Fruit fly (Drosophila melanogaster) Kc167 (cell line): ENCODE measurements around the gene sra.

Source experiments
- Myc ChIP-seq: fragments of >200 bp; optimal IDR thresholded peaks from 2 replicates; lab custom pipeline; 2017; ENCODE audit warnings: missing external identifiers
- Sin3A ChIP-seq: fragments of >200 bp; optimal IDR thresholded peaks from 2 replicates; lab custom pipeline; 2018; ENCODE audit warnings: missing external identifiers
- h ChIP-seq: fragments of >200 bp; optimal IDR thresholded peaks from 3 replicates; lab custom pipeline; 2018; ENCODE audit warnings: missing external identifiers
- insv ChIP-seq: fragments of >200 bp; optimal IDR thresholded peaks from 3 replicates; lab custom pipeline; 2018; ENCODE audit warnings: missing external identifiers
- psq ChIP-seq: fragments of >200 bp; optimal IDR thresholded peaks from 2 replicates; lab custom pipeline; 2017; ENCODE audit warnings: missing external identifiers
- ttk ChIP-seq: sonication (Bioruptor generic); optimal IDR thresholded peaks from 2 replicates; lab custom pipeline; 2017; ENCODE audit warnings: missing external identifiers

sra gene

DNA sequence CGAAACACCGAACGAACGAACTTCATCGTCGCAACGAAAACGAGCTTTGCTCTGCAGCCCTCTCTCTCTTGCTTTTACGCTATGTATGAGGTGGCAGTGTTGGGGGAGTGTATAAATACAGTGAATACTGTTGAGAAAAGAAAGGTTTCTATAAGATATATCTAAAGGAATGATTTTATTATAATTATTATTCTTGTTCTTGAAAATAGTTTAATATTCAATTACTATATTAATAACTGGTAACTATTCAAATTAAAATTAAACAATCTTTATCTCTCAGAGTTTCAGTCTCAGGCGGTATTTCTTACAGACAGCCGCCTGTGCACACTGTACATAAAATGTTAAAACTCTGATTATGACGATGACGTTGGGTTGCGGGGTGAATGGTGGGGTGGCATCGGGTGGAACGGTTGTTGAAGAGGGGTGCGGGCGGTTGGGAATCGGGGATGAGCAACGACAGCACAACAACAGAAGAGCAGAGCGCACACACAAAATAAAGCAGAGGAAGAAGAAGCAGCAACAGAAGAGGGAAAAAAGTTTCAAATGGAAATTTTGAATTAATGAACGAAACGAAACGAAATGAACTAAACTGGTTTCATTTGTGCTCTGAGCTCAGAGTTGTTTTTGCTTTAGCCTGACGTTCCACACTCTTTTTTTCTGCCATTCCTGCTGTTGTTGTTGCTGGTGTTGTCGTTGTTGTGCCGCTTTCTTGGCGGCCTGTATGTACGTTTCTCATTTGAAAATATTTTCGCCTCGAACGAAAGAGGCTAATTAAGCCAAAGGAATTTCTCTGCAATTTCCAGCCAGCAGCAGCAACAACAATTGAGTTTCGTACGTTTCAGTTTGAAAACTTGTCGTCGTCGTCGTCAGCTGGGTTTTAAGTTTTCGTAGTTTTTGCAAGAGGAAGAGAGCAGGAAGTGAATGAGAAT, 50.2 kb downstream of the sra start:
- TF ChIP-seq h = no peak
- TF ChIP-seq Myc (lab: Kevin White, UChicago) = no peak
- TF ChIP-seq ttk = no peak
- TF ChIP-seq psq (lab: Kevin White, UChicago) = no peak
- TF ChIP-seq insv = no peak
- no peak for TF ChIP-seq Sin3A (lab: Kevin White, UChicago)

DNA sequence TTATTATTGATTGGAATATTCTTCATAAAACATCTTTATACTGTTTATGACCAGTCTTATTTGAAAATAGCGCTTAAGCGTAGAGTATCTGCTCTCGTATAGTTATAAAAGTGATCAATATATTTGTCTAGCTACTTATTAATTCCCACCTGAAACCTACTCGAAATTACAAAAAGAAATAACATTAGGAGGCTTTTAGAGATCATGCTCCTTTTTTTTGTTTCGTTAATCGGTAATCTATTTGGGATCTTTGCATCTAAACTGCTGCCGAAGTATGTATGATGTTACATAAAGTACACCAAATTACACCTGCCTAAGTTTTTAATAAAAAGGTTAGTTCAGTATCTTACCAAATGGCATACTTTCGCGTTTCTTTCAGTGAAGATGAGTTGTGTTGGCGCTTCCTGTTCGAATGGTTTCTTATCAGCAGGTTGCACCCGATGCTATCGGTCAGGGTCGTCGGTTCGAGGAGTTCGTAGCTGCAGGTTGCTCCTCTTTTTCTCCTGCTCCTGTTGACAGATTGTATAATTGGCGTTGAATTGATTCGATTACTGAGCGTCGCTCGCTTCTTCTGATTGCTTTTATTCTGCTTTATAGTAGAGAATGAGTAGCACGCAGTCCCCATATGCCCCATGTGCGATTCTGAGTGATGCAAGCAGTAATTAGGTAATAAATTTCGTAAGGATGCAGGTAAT, 51.4 kb downstream of the sra start:
- TF ChIP-seq psq (lab: Kevin White, UChicago) (no peak), ttk (no peak), insv (no peak), Myc (lab: Kevin White, UChicago) (no peak), h (no peak)

DNA sequence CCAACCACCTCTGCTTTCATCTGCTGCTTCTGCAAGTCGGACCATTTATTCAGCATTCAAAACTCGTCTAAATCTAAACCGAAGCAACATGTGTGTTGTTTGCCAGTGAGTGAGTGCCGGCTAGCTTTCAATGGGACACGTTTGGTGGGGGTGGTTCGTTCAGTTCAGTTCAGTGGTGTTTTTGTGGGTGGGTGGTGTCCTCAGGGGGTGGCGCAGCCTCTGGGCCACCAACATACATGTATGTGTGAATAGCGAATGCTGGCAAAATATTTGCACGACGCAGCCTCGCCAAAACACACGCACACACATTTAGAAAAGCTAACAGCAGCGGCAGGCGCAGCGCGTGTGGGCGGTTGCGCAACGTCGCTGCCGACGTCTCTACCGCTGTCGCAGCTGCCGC, 52.5 kb downstream of the sra start:
- TF ChIP-seq insv = no peak
- no peak for TF ChIP-seq ttk
- no peak for TF ChIP-seq Myc (lab: Kevin White, UChicago)
- TF ChIP-seq h = no peak
- no peak for TF ChIP-seq psq (lab: Kevin White, UChicago)
- TF ChIP-seq Sin3A (lab: Kevin White, UChicago) = no peak

DNA sequence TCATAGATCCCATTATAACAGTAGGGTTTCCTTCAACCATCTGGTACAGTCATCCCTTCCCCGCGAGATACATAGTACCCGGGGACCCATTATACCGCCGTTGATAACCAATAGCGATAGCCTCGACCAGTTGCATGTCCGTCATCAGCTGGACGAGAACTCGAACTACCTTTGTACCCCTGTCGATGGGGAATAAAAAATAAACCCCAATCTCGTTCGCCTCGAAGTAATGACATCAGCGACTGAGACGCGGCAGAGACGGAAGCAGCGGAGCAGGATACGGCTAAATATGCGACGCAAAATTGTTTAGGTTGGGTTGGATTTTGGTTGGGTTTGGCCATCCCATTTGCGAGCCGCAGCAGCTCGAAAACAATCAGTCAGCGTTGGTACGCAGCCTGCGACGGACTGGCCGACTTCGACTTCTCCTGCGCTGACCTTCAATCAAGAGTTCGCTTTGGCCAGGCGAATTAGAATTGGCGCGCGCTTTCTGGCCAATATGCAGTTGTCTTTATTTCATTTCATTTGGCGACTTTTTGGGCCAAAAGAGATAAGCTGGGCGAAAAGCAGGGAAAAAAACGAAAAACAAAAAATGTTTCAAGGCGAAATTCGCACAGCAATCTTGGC, 53.8 kb downstream of the sra start:
- TF ChIP-seq h (no peak), Sin3A (lab: Kevin White, UChicago) (no peak), ttk (no peak), Myc (lab: Kevin White, UChicago) (no peak), psq (lab: Kevin White, UChicago) (no peak), insv (no peak)

- TF ChIP-seq ttk (no peak), Sin3A (lab: Kevin White, UChicago) (no peak), insv (no peak), Myc (lab: Kevin White, UChicago) (no peak), h (no peak), psq (lab: Kevin White, UChicago) (no peak)
Observed at dm6 chr3R:16241102-16241779, 54.4 kb downstream of the sra start.

dm6 chr3R:16241822-16242221, 55.0 kb downstream of the sra start:
- TF ChIP-seq ttk (no peak), insv (no peak), h (no peak), Myc (lab: Kevin White, UChicago) (no peak), Sin3A (lab: Kevin White, UChicago) (no peak), psq (lab: Kevin White, UChicago) (no peak)

DNA sequence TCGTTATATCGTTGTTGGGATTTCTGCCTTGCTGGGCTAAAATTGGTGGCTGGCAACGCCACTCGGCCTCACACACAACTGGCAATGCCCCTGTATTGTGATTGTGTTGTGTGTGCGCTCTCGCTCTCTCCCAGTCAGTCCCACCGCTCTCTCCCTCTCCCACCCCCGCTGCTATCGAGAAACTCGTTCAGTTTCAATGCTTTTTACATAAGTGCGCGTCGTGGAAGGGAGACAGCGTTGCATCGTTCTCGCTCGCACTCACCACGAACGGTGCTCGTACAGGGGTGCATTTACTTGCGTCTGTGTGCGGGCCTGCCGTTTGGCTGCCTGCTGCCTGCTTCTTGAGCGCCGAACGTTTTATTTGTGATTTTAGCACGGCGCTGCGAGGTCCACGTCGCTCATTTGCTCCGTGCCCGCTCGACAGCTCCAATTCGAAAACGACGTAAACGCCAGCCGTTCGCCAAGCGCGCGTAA, 55.7 kb downstream of the sra start:
- no peak for TF ChIP-seq insv
- TF ChIP-seq ttk = no peak
- TF ChIP-seq h = no peak
- no peak for TF ChIP-seq Sin3A (lab: Kevin White, UChicago)
- no peak for TF ChIP-seq psq (lab: Kevin White, UChicago)
- no peak for TF ChIP-seq Myc (lab: Kevin White, UChicago)

DNA sequence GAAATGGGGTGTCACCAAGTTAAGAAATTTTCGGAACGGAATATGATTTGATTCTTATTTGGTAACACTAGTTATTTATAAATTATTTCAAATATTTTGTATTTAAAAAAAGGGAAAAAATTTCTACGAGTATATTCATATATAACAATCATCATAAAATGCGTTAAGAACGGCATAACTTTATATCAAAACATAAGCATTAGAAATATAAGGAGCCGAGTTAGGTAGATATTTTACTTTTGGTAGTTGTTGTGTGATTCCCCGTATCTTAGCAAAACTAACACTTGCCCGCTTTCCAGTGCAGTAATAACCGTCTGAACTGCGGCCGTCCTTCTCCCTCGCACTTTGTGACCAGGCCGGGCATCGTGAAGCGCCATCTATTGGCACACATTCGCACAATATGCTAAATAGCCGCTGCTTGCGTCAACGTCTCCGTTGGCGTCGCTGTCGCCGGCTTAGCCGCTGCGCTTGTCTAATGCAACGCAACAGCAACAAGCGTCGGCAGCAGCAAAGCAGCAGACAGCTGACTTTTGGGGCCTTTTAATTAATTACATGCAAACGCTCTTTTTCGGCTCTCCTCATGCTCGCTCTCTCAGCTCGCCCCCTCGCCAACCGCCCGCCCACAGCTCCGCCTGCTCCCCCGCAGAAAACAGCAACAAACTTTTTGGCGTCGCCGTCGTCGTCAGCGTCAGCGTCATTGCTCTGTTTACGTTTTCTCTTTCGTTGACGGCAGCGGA, 57.6 kb downstream of the sra start:
- no peak for TF ChIP-seq insv
- no peak for TF ChIP-seq h
- no peak for TF ChIP-seq psq (lab: Kevin White, UChicago)
- TF ChIP-seq Sin3A (lab: Kevin White, UChicago) = no peak
- TF ChIP-seq Myc (lab: Kevin White, UChicago) = no peak
- TF ChIP-seq ttk = no peak

- no peak for TF ChIP-seq ttk
- no peak for TF ChIP-seq psq (lab: Kevin White, UChicago)
- no peak for TF ChIP-seq insv
- no peak for TF ChIP-seq Myc (lab: Kevin White, UChicago)
- TF ChIP-seq Sin3A (lab: Kevin White, UChicago) = no peak
- no peak for TF ChIP-seq h
Observed at dm6 chr3R:16245298-16246098, 58.7 kb downstream of the sra start.

- no peak for TF ChIP-seq Sin3A (lab: Kevin White, UChicago)
- no peak for TF ChIP-seq h
- TF ChIP-seq insv = no peak
- TF ChIP-seq psq (lab: Kevin White, UChicago) = no peak
- TF ChIP-seq Myc (lab: Kevin White, UChicago) = no peak
- TF ChIP-seq ttk = no peak
Observed at dm6 chr3R:16247027-16247426, 60.2 kb downstream of the sra start.
